Worm (Caenorhabditis elegans) whole organism, L3 larva: ENCODE results near the gene cyp-14A1.
A peak's percentile ranks its signal among the peaks of the same experiment; 100 is the strongest.

ENCODE experiments used
- ama-1 ChIP-seq: fragments of 150-350 bp; optimal IDR thresholded peaks from 2 replicates; lab custom pipeline; 2018
- ceh-16 ChIP-seq: sonication (generic microtip); optimal IDR thresholded peaks from 2 replicates; lab custom pipeline; 2017; ENCODE audit warnings: missing biosample characterization, missing genetic modification characterization
- elt-2 ChIP-seq: sonication (generic microtip); optimal IDR thresholded peaks from 2 replicates; lab custom pipeline; 2016; ENCODE audit warnings: missing genetic modification reagents, mild to moderate bottlenecking, missing genetic modification characterization, missing compliant biosample characterization
- lin-15B ChIP-seq: fragments of 150-350 bp; optimal IDR thresholded peaks from 2 replicates; lab custom pipeline; 2014; ENCODE audit warnings: missing biosample characterization, missing genetic modification characterization
- lin-39 ChIP-seq: fragments of 150-350 bp; optimal IDR thresholded peaks from 2 replicates; lab custom pipeline; 2018; ENCODE audit warnings: missing biosample characterization, missing genetic modification reagents, missing genetic modification characterization
- mdl-1 ChIP-seq: fragments of 150-350 bp; optimal IDR thresholded peaks from 2 replicates; lab custom pipeline; 2014; ENCODE audit warnings: missing biosample characterization, missing genetic modification characterization
- sea-2 ChIP-seq: fragments of 150-350 bp; sonication (generic microtip); optimal IDR thresholded peaks from 4 replicates; lab custom pipeline; 2014; ENCODE audit warnings: missing biosample characterization, missing genetic modification reagents, missing genetic modification characterization
- unc-62 ChIP-seq: fragments of 150-350 bp; sonication (generic microtip); optimal IDR thresholded peaks from 4 replicates; lab custom pipeline; 2014; ENCODE audit warnings: missing biosample characterization, missing genetic modification reagents, missing genetic modification characterization

DNA sequence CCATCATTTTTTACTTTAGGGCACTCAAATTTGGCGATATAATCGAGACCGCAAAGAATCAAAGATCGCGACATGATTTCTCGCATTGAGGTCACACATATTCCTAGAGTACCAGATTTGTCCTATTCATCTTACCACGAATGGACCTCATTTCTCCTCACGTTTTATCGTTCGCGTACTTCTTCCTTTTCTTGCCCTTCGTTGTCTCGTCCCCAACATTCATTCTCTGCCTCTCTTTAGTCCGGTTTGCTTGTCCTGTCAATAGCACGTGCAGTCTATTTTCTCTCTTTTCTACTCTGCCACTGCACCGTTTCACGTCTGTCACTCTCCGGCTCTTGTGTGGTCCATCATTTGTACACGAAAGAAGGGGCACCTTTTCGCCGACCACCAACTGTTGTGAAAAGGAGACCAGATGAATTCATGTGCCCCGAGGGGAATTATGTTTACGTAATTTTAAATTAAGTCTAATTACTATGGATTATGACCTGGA, 15.8 kb downstream of the cyp-14A1 start:
- TF ChIP-seq ama-1 (lab: Kevin White, UChicago) (peak; percentile 54), lin-15B (no peak), lin-39 (tag; lab: Kevin White, UChicago) (peak; percentile 77), unc-62 (GFP tag; lab: Kevin White, UChicago) (no peak), mdl-1 (tag; lab: Kevin White, UChicago) (peak; percentile 87), elt-2 (tag; lab: Kevin White, UChicago) (peak; percentile 41), sea-2 (GFP tag; lab: Kevin White, UChicago) (no peak), ceh-16 (tag; lab: Kevin White, UChicago) (no peak)
